Fruit fly (Drosophila melanogaster) whole organism, embryonic: ENCODE measurements around the gene scramb2.
A peak's percentile ranks its signal among the peaks of the same experiment; 100 is the strongest.

Experiments
- BEAF-32 ChIP-seq: fragments of 200-800 bp; sonication (Bioruptor generic); optimal IDR thresholded peaks from 3 replicates; lab custom pipeline; 2017; ENCODE audit warnings: missing biosample characterization, missing genetic modification characterization, mild to moderate bottlenecking, moderate library complexity, missing genetic modification reagents
- CG12104 ChIP-seq: fragments of 200-800 bp; sonication (Bioruptor generic); optimal IDR thresholded peaks from 3 replicates; lab custom pipeline; 2016; ENCODE audit warnings: missing biosample characterization, missing genetic modification characterization
- CG12219 ChIP-seq: fragments of 200-800 bp; sonication (Bioruptor generic); optimal IDR thresholded peaks from 3 replicates; lab custom pipeline; 2018; ENCODE audit warnings: missing biosample characterization, mild to moderate bottlenecking, missing genetic modification characterization
- CG13624 ChIP-seq: fragments of 200-800 bp; sonication (Bioruptor generic); optimal IDR thresholded peaks from 2 replicates; lab custom pipeline; 2016; ENCODE audit warnings: missing biosample characterization, missing genetic modification characterization
- CG14014 ChIP-seq: fragments of 200-800 bp; sonication (Bioruptor generic); IDR thresholded peaks from 2 replicates; pipeline ENCODE4 v1.3.6; 2022; ENCODE audit warnings: missing biosample characterization, missing genetic modification characterization
- CG32772 ChIP-seq: fragments of 200-800 bp; sonication (Bioruptor generic); IDR thresholded peaks from 2 replicates; pipeline ENCODE4 v1.3.6; 2022; ENCODE audit warnings: missing biosample characterization, missing genetic modification characterization
- CG33557 ChIP-seq: fragments of 200-800 bp; sonication (Bioruptor generic); optimal IDR thresholded peaks from 2 replicates; lab custom pipeline; 2019; ENCODE audit warnings: missing biosample characterization, mild to moderate bottlenecking, missing genetic modification characterization, moderate library complexity
- CG3838 ChIP-seq: fragments of 200-800 bp; sonication (Bioruptor generic); optimal IDR thresholded peaks from 3 replicates; lab custom pipeline; 2016; ENCODE audit warnings: missing biosample characterization, missing genetic modification characterization
- CG4424 ChIP-seq: fragments of 200-800 bp; sonication (Bioruptor generic); optimal IDR thresholded peaks from 3 replicates; lab custom pipeline; 2016; ENCODE audit warnings: missing biosample characterization, missing genetic modification characterization
- CG4617 ChIP-seq: fragments of 200-800 bp; sonication (Bioruptor generic); optimal IDR thresholded peaks from 3 replicates; lab custom pipeline; 2016; ENCODE audit warnings: missing biosample characterization, missing genetic modification characterization, borderline replicate concordance
- CG6175 ChIP-seq: fragments of 200-800 bp; sonication (Bioruptor generic); IDR thresholded peaks from 3 replicates; pipeline ENCODE4 v1.3.6; 2022; ENCODE audit warnings: missing biosample characterization, missing genetic modification characterization
- CG6272 ChIP-seq: fragments of 200-800 bp; sonication (Bioruptor generic); IDR thresholded peaks from 2 replicates; pipeline ENCODE4 v1.3.6; 2022; ENCODE audit warnings: missing biosample characterization, missing genetic modification characterization
- CG6765 ChIP-seq: fragments of 200-800 bp; sonication (Bioruptor generic); optimal IDR thresholded peaks from 3 replicates; lab custom pipeline; 2017; ENCODE audit warnings: missing biosample characterization, mild to moderate bottlenecking, missing genetic modification characterization
- CG7271 ChIP-seq: fragments of 200-800 bp; sonication (Bioruptor generic); optimal IDR thresholded peaks from 2 replicates; lab custom pipeline; 2018; ENCODE audit warnings: missing biosample characterization, mild to moderate bottlenecking, missing genetic modification characterization, moderate library complexity
- CG7372 ChIP-seq: fragments of 200-800 bp; sonication (Bioruptor generic); IDR thresholded peaks from 2 replicates; pipeline ENCODE4 v1.3.6; 2022; ENCODE audit warnings: missing biosample characterization, missing genetic modification characterization
- CG7745 ChIP-seq: fragments of 200-800 bp; sonication (Bioruptor generic); optimal IDR thresholded peaks from 2 replicates; lab custom pipeline; 2018; ENCODE audit warnings: missing biosample characterization, mild to moderate bottlenecking, missing genetic modification characterization, moderate library complexity
- CG7839 ChIP-seq: fragments of 200-800 bp; sonication (Bioruptor generic); optimal IDR thresholded peaks from 3 replicates; lab custom pipeline; 2018; ENCODE audit warnings: missing biosample characterization, mild to moderate bottlenecking, missing genetic modification characterization, moderate library complexity
- Chrac-16 ChIP-seq: fragments of 200-800 bp; sonication (Bioruptor generic); optimal IDR thresholded peaks from 3 replicates; lab custom pipeline; 2016; ENCODE audit warnings: missing biosample characterization, missing genetic modification characterization
- Deaf1 ChIP-seq: fragments of 200-800 bp; optimal IDR thresholded peaks from 3 replicates; lab custom pipeline; 2019; ENCODE audit warnings: missing biosample characterization, mild to moderate bottlenecking, missing genetic modification characterization, moderate library complexity
- Drgx ChIP-seq: fragments of 200-800 bp; sonication (Bioruptor generic); IDR thresholded peaks from 2 replicates; pipeline ENCODE4 v1.3.6; 2022; ENCODE audit warnings: missing biosample characterization, missing genetic modification characterization
- Ets97D ChIP-seq: fragments of 200-800 bp; sonication (Bioruptor generic); optimal IDR thresholded peaks from 3 replicates; lab custom pipeline; 2016; ENCODE audit warnings: missing biosample characterization, missing genetic modification characterization
- Fer2 ChIP-seq: fragments of 200-800 bp; sonication (Bioruptor generic); optimal IDR thresholded peaks from 2 replicates; lab custom pipeline; 2018; ENCODE audit warnings: missing biosample characterization, mild to moderate bottlenecking, missing genetic modification characterization, moderate library complexity
- Hr39 ChIP-seq: fragments of >200 bp; optimal IDR thresholded peaks from 2 replicates; lab custom pipeline; 2017
- Lpt ChIP-seq: fragments of >200 bp; optimal IDR thresholded peaks from 2 replicates; lab custom pipeline; 2018; ENCODE audit warnings: missing biosample characterization, missing genetic modification characterization
- Max ChIP-seq: fragments of 200-800 bp; sonication (Bioruptor generic); optimal IDR thresholded peaks from 2 replicates; lab custom pipeline; 2016; ENCODE audit warnings: missing biosample characterization, mild to moderate bottlenecking, missing genetic modification characterization
- Myb ChIP-seq: fragments of 200-800 bp; sonication (Bioruptor generic); optimal IDR thresholded peaks from 2 replicates; lab custom pipeline; 2016; ENCODE audit warnings: missing biosample characterization, missing genetic modification characterization
- Usf ChIP-seq: fragments of 200-800 bp; sonication (Bioruptor generic); optimal IDR thresholded peaks from 2 replicates; lab custom pipeline; 2017; ENCODE audit warnings: missing genotype, missing biosample characterization, missing genetic modification characterization
- bbx ChIP-seq: fragments of 200-800 bp; sonication (Bioruptor generic); IDR thresholded peaks from 2 replicates; pipeline ENCODE4 v1.3.6; 2022; ENCODE audit warnings: missing biosample characterization, missing genetic modification characterization; ENCODE audit not compliant: partially characterized antibody
- bowl ChIP-seq: fragments of 200-800 bp; sonication (Bioruptor generic); IDR thresholded peaks from 2 replicates; pipeline ENCODE4 v1.3.6; 2022; ENCODE audit warnings: missing biosample characterization, missing genetic modification characterization
- caup ChIP-seq: fragments of 200-800 bp; sonication (Bioruptor generic); optimal IDR thresholded peaks from 3 replicates; lab custom pipeline; 2017; ENCODE audit warnings: missing biosample characterization, mild to moderate bottlenecking, missing genetic modification characterization, moderate library complexity; ENCODE audit not compliant: severe bottlenecking
- croc ChIP-seq: fragments of 200-800 bp; sonication (Bioruptor generic); conservative IDR thresholded peaks from 3 replicates; pipeline ENCODE4 v1.3.6; 2022; ENCODE audit warnings: missing biosample characterization, missing genetic modification characterization
- danr ChIP-seq: fragments of 200-800 bp; sonication (Bioruptor generic); IDR thresholded peaks from 2 replicates; pipeline ENCODE4 v1.3.6; 2022; ENCODE audit warnings: missing biosample characterization, missing genetic modification characterization
- dmrt99B ChIP-seq: fragments of 200-800 bp; sonication (Bioruptor generic); optimal IDR thresholded peaks from 2 replicates; lab custom pipeline; 2018; ENCODE audit warnings: missing biosample characterization, mild to moderate bottlenecking, missing genetic modification characterization, moderate library complexity
- en ChIP-seq: fragments of 200-800 bp; sonication (Bioruptor generic); optimal IDR thresholded peaks from 2 replicates; lab custom pipeline; 2016; ENCODE audit warnings: missing biosample characterization, missing genetic modification characterization
- hkb ChIP-seq, 2 experiments: fragments of 200-800 bp in 1 of 2; fragments of >200 bp in 1 of 2; sonication (Bioruptor generic) in 1 of 2; IDR thresholded peaks in 1 of 2; optimal IDR thresholded peaks in 1 of 2; 2 replicates each; pipeline versions ENCODE4 v1.3.6 to Lab custom; 2017 to 2022; ENCODE audit warnings: missing biosample characterization in 1 of 2, missing genetic modification characterization in 1 of 2
- kay ChIP-seq: fragments of 200-800 bp; sonication (Bioruptor generic); optimal IDR thresholded peaks from 2 replicates; lab custom pipeline; 2016; ENCODE audit warnings: missing biosample characterization, missing genetic modification characterization
- kni ChIP-seq: fragments of 200-800 bp; sonication (Bioruptor generic); optimal IDR thresholded peaks from 3 replicates; lab custom pipeline; 2017; ENCODE audit warnings: mild to moderate bottlenecking, missing biosample characterization, missing genetic modification reagents, missing genetic modification characterization
- lov ChIP-seq, 2 experiments: fragments of 200-800 bp in 1 of 2; fragments of >200 bp in 1 of 2; sonication (Bioruptor generic) in 1 of 2; IDR thresholded peaks in 1 of 2; optimal IDR thresholded peaks in 1 of 2; 2 replicates in 1 of 2; 3 replicates in 1 of 2; pipeline versions ENCODE4 v1.3.6 to Lab custom; 2017 to 2022; ENCODE audit warnings: missing biosample characterization in 1 of 2, missing genetic modification characterization in 1 of 2
- nau ChIP-seq: fragments of 200-800 bp; sonication (Bioruptor generic); optimal IDR thresholded peaks from 3 replicates; lab custom pipeline; 2017; ENCODE audit warnings: missing biosample characterization, mild to moderate bottlenecking, missing genetic modification characterization, missing genetic modification reagents
- otp ChIP-seq: fragments of 200-800 bp; sonication (Bioruptor generic); IDR thresholded peaks from 3 replicates; pipeline ENCODE4, ENCODE4 v1.3.6; 2022; ENCODE audit warnings: missing biosample characterization, missing genetic modification characterization
- pan ChIP-seq, 4 experiments: fragments of >200 bp in 3 of 4; fragments of 200-800 bp in 1 of 4; sonication (Bioruptor generic) in 1 of 4; optimal IDR thresholded peaks in 3 of 4; IDR thresholded peaks in 1 of 4; 2 replicates each; pipeline versions ENCODE4 v1.3.6 to Lab custom; 2017 to 2022; ENCODE audit warnings: missing biosample characterization in 2 of 4, missing genetic modification characterization in 2 of 4, mixed read lengths in 1 of 4
- salm ChIP-seq: fragments of 200-800 bp; sonication (Bioruptor generic); optimal IDR thresholded peaks from 2 replicates; lab custom pipeline; 2018; ENCODE audit warnings: missing biosample characterization, mild to moderate bottlenecking, missing genetic modification characterization
- stc ChIP-seq: fragments of 200-800 bp; sonication (Bioruptor generic); IDR thresholded peaks from 2 replicates; pipeline ENCODE4 v1.3.6; 2022; ENCODE audit warnings: missing biosample characterization, missing genetic modification characterization
- unc-4 ChIP-seq: fragments of 200-800 bp; sonication (Bioruptor generic); IDR thresholded peaks from 2 replicates; pipeline ENCODE4 v1.3.6; 2022; ENCODE audit warnings: missing biosample characterization, missing genetic modification characterization; ENCODE audit not compliant: partially characterized antibody
- vvl ChIP-seq: fragments of 200-800 bp; sonication (Bioruptor generic); IDR thresholded peaks from 2 replicates; pipeline ENCODE4 v1.3.6; 2022; ENCODE audit warnings: missing biosample characterization, missing genetic modification characterization
- wdn ChIP-seq: fragments of 200-800 bp; sonication (Bioruptor generic); IDR thresholded peaks from 2 replicates; pipeline ENCODE4 v1.3.6; 2022; ENCODE audit warnings: missing biosample characterization, missing genetic modification characterization
- wor ChIP-seq: fragments of 200-800 bp; sonication (Bioruptor generic); IDR thresholded peaks from 2 replicates; pipeline ENCODE4 v1.3.6; 2022; ENCODE audit warnings: missing biosample characterization, missing genetic modification characterization

The scramb2 gene

DNA sequence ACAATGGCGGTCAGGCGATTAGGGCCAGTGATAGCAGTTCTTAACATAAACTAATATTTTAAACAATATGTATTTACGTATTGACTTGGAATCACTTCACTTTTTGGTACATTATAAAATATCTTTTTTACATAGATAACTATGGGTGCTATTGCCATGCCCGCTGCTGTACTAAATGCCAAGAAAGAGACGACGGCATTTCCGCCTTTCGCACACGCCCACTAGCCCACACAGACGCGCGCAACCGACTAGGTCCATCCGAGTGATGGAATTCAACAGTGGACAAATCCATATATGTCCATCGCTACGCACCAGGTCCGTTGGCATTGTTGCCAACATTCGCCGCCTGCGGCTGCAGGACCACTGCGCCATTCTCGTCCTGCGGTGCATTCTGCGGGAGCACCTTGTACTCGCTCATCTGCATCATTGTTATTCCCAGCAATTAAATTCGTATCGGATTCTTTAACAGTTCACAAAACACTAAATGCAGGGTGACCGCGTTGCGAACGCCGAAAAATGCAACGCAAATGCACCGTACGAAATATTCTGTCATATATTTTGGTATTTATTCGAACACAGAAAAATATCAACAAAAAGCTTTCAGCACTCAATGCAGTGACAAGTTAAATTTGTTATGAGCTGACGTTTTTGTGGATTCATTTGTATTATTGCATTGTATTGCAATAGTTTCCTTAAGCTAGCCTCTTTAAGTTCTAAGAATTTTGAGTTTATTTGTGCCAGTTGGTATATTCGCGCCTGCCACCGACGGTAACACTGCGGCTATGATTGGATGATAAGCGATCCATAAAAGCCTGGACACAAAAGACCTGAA is at the start of gene scramb2, which contains the start of gene Sk2 (continued):
- TF ChIP-seq CG6765 (GFP tag; lab: Kevin White, UChicago) (peak; percentile 92), Hr39 (lab: Kevin White, UChicago) (no peak), CG6272 (peak; percentile 79), Chrac-16 (peak; percentile 92), Ets97D (GFP tag; lab: Kevin White, UChicago) (peak; percentile 60), Lpt (GFP tag; lab: Kevin White, UChicago) (no peak), lov (optimal IDR thresholded peaks at IDR 0.05; lab: Kevin White, UChicago) (no peak), lov (GFP tag; IDR thresholded peaks at IDR 0.05; lab: Robert Waterston, UW) (peak; percentile 90), otp (GFP tag; lab: Robert Waterston, UW) (peak; percentile 93), salm (tag; lab: Kevin White, UChicago) (peak; percentile 95), bbx (GFP tag; lab: Robert Waterston, UW) (no peak), caup (GFP tag; lab: Kevin White, UChicago) (peak; percentile 96), Drgx (GFP tag; lab: Robert Waterston, UW) (peak; percentile 98), Fer2 (tag; lab: Kevin White, UChicago) (peak; percentile 91), CG4424 (GFP tag; lab: Kevin White, UChicago) (peak; percentile 95), CG7839 (tag; lab: Kevin White, UChicago) (peak; percentile 96), nau (GFP tag; lab: Kevin White, UChicago) (peak; percentile 94), CG7745 (tag; lab: Kevin White, UChicago) (peak; percentile 7), CG6175 (GFP tag; lab: Robert Waterston, UW) (peak; percentile 91), Myb (GFP tag; lab: Kevin White, UChicago) (peak; percentile 76), Max (GFP tag; lab: Kevin White, UChicago) (peak; percentile 93), CG3838 (GFP tag; lab: Kevin White, UChicago) (peak; percentile 75), vvl (GFP tag; lab: Robert Waterston, UW) (peak; percentile 98), bowl (GFP tag; lab: Robert Waterston, UW) (peak; percentile 84), Deaf1 (tag; lab: Kevin White, UChicago) (peak; percentile 76), CG13624 (GFP tag; lab: Kevin White, UChicago) (peak; percentile 84), Usf (GFP tag; lab: Kevin White, UChicago) (peak; percentile 87), en (peak; percentile 55), CG7372 (GFP tag; lab: Robert Waterston, UW) (peak; percentile 93), danr (peak; percentile 91), wor (GFP tag; lab: Robert Waterston, UW) (peak; percentile 90), CG33557 (GFP tag; lab: Kevin White, UChicago) (peak; percentile 80), kni (GFP tag; lab: Kevin White, UChicago) (peak; percentile 72), unc-4 (GFP tag; lab: Robert Waterston, UW) (no peak), dmrt99B (tag; lab: Kevin White, UChicago) (peak; percentile 96), CG12219 (GFP tag; lab: Kevin White, UChicago) (peak; percentile 95), CG14014 (peak; percentile 95), BEAF-32 (GFP tag; lab: Kevin White, UChicago) (peak; percentile 31), stc (peak; percentile 94), CG4617 (GFP tag; lab: Kevin White, UChicago) (peak; percentile 63), wdn (GFP tag; lab: Robert Waterston, UW) (peak; percentile 93), CG32772 (GFP tag; lab: Robert Waterston, UW) (peak; percentile 89), kay (peak; percentile 87), hkb (optimal IDR thresholded peaks at IDR 0.05; lab: Kevin White, UChicago) (peak; percentile 58), hkb (GFP tag; IDR thresholded peaks at IDR 0.05; lab: Robert Waterston, UW) (peak; percentile 98), CG7271 (peak; percentile 88), pan (optimal IDR thresholded peaks at IDR 0.05; lab: Kevin White, UChicago) (no peak), pan (GFP tag; optimal IDR thresholded peaks at IDR 0.05 in 1 of 2, IDR thresholded peaks at IDR 0.05 in 1 of 2) (peak in 1 of 2 experiments; percentile 96), croc (GFP tag; lab: Robert Waterston, UW) (peak; percentile 83), CG12104 (GFP tag; lab: Kevin White, UChicago) (peak; percentile 93)
